Worm (Caenorhabditis elegans) whole organism, L4 larva: ENCODE measurements around the gene glb-27.

Experiments
- D1046.2 ChIP-seq: fragments of 200-800 bp; sonication (Bioruptor generic); IDR thresholded peaks from 2 replicates; pipeline ENCODE4 v1.3.6; 2022; ENCODE audit warnings: missing genetic modification characterization, missing compliant biosample characterization
- F10B5.3 ChIP-seq: sonication (generic microtip); optimal IDR thresholded peaks from 2 replicates; lab custom pipeline; 2016; ENCODE audit warnings: mild to moderate bottlenecking, missing genetic modification characterization, missing compliant biosample characterization
- F26F4.8 ChIP-seq: fragments of 200-800 bp; sonication (Bioruptor generic); conservative IDR thresholded peaks from 2 replicates; pipeline ENCODE4 v1.3.6; 2022; ENCODE audit warnings: missing genetic modification characterization, missing compliant biosample characterization
- Y5F2A.4 ChIP-seq: fragments of 200-800 bp; sonication (Bioruptor generic); optimal IDR thresholded peaks from 2 replicates; lab custom pipeline; 2018; ENCODE audit warnings: mild to moderate bottlenecking, missing genetic modification characterization, missing compliant biosample characterization
- ZK337.2 ChIP-seq: fragments of 200-800 bp; sonication (Bioruptor generic); IDR thresholded peaks from 2 replicates; pipeline ENCODE4 v1.3.6; 2022; ENCODE audit warnings: missing genetic modification reagents, missing genetic modification characterization, missing compliant biosample characterization
- aha-1 ChIP-seq: fragments of 150-350 bp; peaks from one replicate; lab custom pipeline; 2014; ENCODE audit warnings: missing biosample characterization, missing genetic modification characterization
- aly-2 ChIP-seq: sonication (generic microtip); optimal IDR thresholded peaks from 2 replicates; lab custom pipeline; 2018; ENCODE audit warnings: missing biosample characterization, missing genetic modification characterization
- ceh-20 ChIP-seq: fragments of 200-800 bp; sonication (Bioruptor generic); IDR thresholded peaks from 2 replicates; pipeline ENCODE4 v1.3.6; 2022; ENCODE audit warnings: missing genetic modification reagents, missing genetic modification characterization, missing compliant biosample characterization
- ceh-32 ChIP-seq: sonication (generic microtip); optimal IDR thresholded peaks from 2 replicates; lab custom pipeline; 2016; ENCODE audit warnings: mild to moderate bottlenecking, missing genetic modification characterization, missing compliant biosample characterization; ENCODE audit not compliant: poor library complexity
- ceh-44 ChIP-seq: fragments of 200-800 bp; sonication (Bioruptor generic); IDR thresholded peaks from 2 replicates; pipeline ENCODE4 v1.3.6; 2022; ENCODE audit warnings: missing genetic modification reagents, missing genetic modification characterization, missing compliant biosample characterization
- cey-2 ChIP-seq: sonication (generic microtip); optimal IDR thresholded peaks from 3 replicates; lab custom pipeline; 2017; ENCODE audit warnings: missing genetic modification characterization, mild to moderate bottlenecking, missing compliant biosample characterization, antibody characterized with exemption, borderline replicate concordance; ENCODE audit not compliant: insufficient read depth
- dmd-6 ChIP-seq: fragments of 200-800 bp; sonication (Bioruptor generic); IDR thresholded peaks from 2 replicates; pipeline ENCODE4 v1.3.6; 2022; ENCODE audit warnings: missing genetic modification reagents, missing genetic modification characterization, missing compliant biosample characterization
- dmd-8 ChIP-seq: fragments of 200-800 bp; sonication (Bioruptor generic); IDR thresholded peaks from 2 replicates; pipeline ENCODE4 v1.3.6; 2022; ENCODE audit warnings: missing genetic modification characterization, missing compliant biosample characterization
- dpl-1 ChIP-seq: fragments of 150-350 bp; optimal IDR thresholded peaks from 2 replicates; lab custom pipeline; 2014; ENCODE audit warnings: missing biosample characterization, missing genetic modification reagents, missing genetic modification characterization
- dve-1 ChIP-seq: sonication (generic microtip); optimal IDR thresholded peaks from 2 replicates; lab custom pipeline; 2017; ENCODE audit warnings: antibody characterized with exemption, mild to moderate bottlenecking, missing genetic modification characterization, missing compliant biosample characterization; ENCODE audit not compliant: insufficient read depth
- hif-1 ChIP-seq, 2 experiments: sonication (generic microtip); optimal IDR thresholded peaks; 2 replicates each; lab custom pipeline; 2016 to 2017; ENCODE audit warnings: missing compliant biosample characterization in 2 of 2, missing genetic modification characterization in 2 of 2, missing genetic modification reagents in 2 of 2, missing genotype in 2 of 2, mild to moderate bottlenecking in 1 of 2
- hlh-30 ChIP-seq: sonication (generic microtip); optimal IDR thresholded peaks from 2 replicates; lab custom pipeline; 2017; ENCODE audit warnings: antibody characterized with exemption, mild to moderate bottlenecking, missing genetic modification characterization, missing compliant biosample characterization; ENCODE audit not compliant: insufficient read depth
- jun-1 ChIP-seq: fragments of 150-350 bp; optimal IDR thresholded peaks from 2 replicates; lab custom pipeline; 2014; ENCODE audit warnings: missing biosample characterization, missing genetic modification reagents, missing genetic modification characterization
- lim-7 ChIP-seq: fragments of 200-800 bp; sonication (Bioruptor generic); IDR thresholded peaks from 2 replicates; pipeline ENCODE4 v1.3.6; 2022; ENCODE audit warnings: missing genetic modification characterization, missing compliant biosample characterization
- lin-13 ChIP-seq: fragments of 150-350 bp; optimal IDR thresholded peaks from 2 replicates; lab custom pipeline; 2014; ENCODE audit warnings: missing biosample characterization, missing genetic modification reagents, missing genetic modification characterization
- lin-15B ChIP-seq: fragments of 150-350 bp; sonication (generic microtip); optimal IDR thresholded peaks from 3 replicates; lab custom pipeline; 2014; ENCODE audit warnings: missing biosample characterization, missing genetic modification characterization
- lin-38 ChIP-seq: fragments of 200-800 bp; sonication (Bioruptor generic); IDR thresholded peaks from 2 replicates; pipeline ENCODE4 v1.3.6; 2022; ENCODE audit warnings: missing genetic modification reagents, missing genetic modification characterization, missing compliant biosample characterization
- lir-3 ChIP-seq: sonication (generic microtip); optimal IDR thresholded peaks from 2 replicates; lab custom pipeline; 2016; ENCODE audit warnings: mild to moderate bottlenecking, missing genetic modification characterization, missing compliant biosample characterization
- madf-9 ChIP-seq: fragments of 200-800 bp; sonication (Bioruptor generic); conservative IDR thresholded peaks from 2 replicates; pipeline ENCODE4 v1.3.6; 2022; ENCODE audit warnings: missing genetic modification reagents, missing genetic modification characterization, missing compliant biosample characterization
- mdl-1 ChIP-seq, 2 experiments: fragments of 150-350 bp in 1 of 2; sonication (generic microtip) in 1 of 2; optimal IDR thresholded peaks; 2 replicates each; lab custom pipeline; 2014 to 2017; ENCODE audit warnings: missing biosample characterization in 2 of 2, missing genetic modification characterization in 2 of 2
- mes-2 ChIP-seq: sonication (generic microtip); optimal IDR thresholded peaks from 2 replicates; lab custom pipeline; 2016; ENCODE audit warnings: missing genotype, mild to moderate bottlenecking, missing genetic modification characterization, missing compliant biosample characterization; ENCODE audit not compliant: poor library complexity, severe bottlenecking
- mxl-3 ChIP-seq: fragments of 200-800 bp; sonication (Bioruptor generic); optimal IDR thresholded peaks from 2 replicates; lab custom pipeline; 2018; ENCODE audit warnings: mild to moderate bottlenecking, missing genetic modification characterization, missing compliant biosample characterization
- nhr-102 ChIP-seq: sonication (generic microtip); optimal IDR thresholded peaks from 2 replicates; lab custom pipeline; 2016; ENCODE audit warnings: mild to moderate bottlenecking, missing genetic modification characterization, moderate library complexity, missing compliant biosample characterization
- nhr-11 ChIP-seq: fragments of 150-350 bp; optimal IDR thresholded peaks from 2 replicates; lab custom pipeline; 2014; ENCODE audit warnings: missing biosample characterization, missing genetic modification characterization
- nhr-25 ChIP-seq: sonication (generic microtip); optimal IDR thresholded peaks from 2 replicates; lab custom pipeline; 2017; ENCODE audit warnings: missing genetic modification characterization, mild to moderate bottlenecking, missing compliant biosample characterization, antibody characterized with exemption, moderate library complexity, borderline replicate concordance; ENCODE audit not compliant: insufficient read depth
- nhr-28 ChIP-seq: fragments of 150-350 bp; optimal IDR thresholded peaks from 2 replicates; lab custom pipeline; 2014; ENCODE audit warnings: missing biosample characterization, missing genetic modification characterization
- nhr-42 ChIP-seq: fragments of 200-800 bp; sonication (Bioruptor generic); IDR thresholded peaks from 2 replicates; pipeline ENCODE4 v1.3.6; 2022; ENCODE audit warnings: missing genetic modification characterization, missing compliant biosample characterization
- nhr-48 ChIP-seq: sonication (generic microtip); optimal IDR thresholded peaks from 2 replicates; lab custom pipeline; 2016; ENCODE audit warnings: mild to moderate bottlenecking, missing genetic modification characterization, missing compliant biosample characterization
- nhr-6 ChIP-seq: fragments of 150-350 bp; optimal IDR thresholded peaks from 2 replicates; lab custom pipeline; 2014; ENCODE audit warnings: missing biosample characterization, missing genetic modification characterization
- pha-4 ChIP-seq, 2 experiments: fragments of 150-350 bp in 1 of 2; fragments of 200-800 bp in 1 of 2; sonication (Bioruptor generic) in 1 of 2; IDR thresholded peaks in 1 of 2; optimal IDR thresholded peaks in 1 of 2; 2 replicates each; pipeline versions ENCODE4 v1.3.6 to Lab custom; 2014 to 2022; ENCODE audit warnings: missing genetic modification characterization in 2 of 2, missing genetic modification reagents in 2 of 2, missing biosample characterization in 1 of 2, missing compliant biosample characterization in 1 of 2
- pqm-1 ChIP-seq: sonication (generic microtip); optimal IDR thresholded peaks from 2 replicates; lab custom pipeline; 2017; ENCODE audit warnings: missing biosample characterization, missing genetic modification characterization
- rbr-2 ChIP-seq: sonication (generic microtip); optimal IDR thresholded peaks from 2 replicates; lab custom pipeline; 2016; ENCODE audit warnings: missing genotype, missing genetic modification characterization, missing compliant biosample characterization
- snpc-1.2 ChIP-seq: fragments of 200-800 bp; sonication (Bioruptor generic); IDR thresholded peaks from 2 replicates; pipeline ENCODE4 v1.3.6; 2022; ENCODE audit warnings: missing genetic modification reagents, missing genetic modification characterization, missing compliant biosample characterization
- spr-1 ChIP-seq: sonication (generic microtip); optimal IDR thresholded peaks from 2 replicates; lab custom pipeline; 2016; ENCODE audit warnings: mild to moderate bottlenecking, missing genetic modification characterization, missing compliant biosample characterization
- unc-62 ChIP-seq, 3 experiments: fragments of 150-350 bp in 1 of 3; sonication (generic microtip); optimal IDR thresholded peaks in 2 of 3; peaks in 1 of 3; 1 replicate in 1 of 3; 2 replicates in 2 of 3; lab custom pipeline; 2014 to 2017; ENCODE audit warnings: missing biosample characterization in 3 of 3, missing genetic modification characterization in 3 of 3, missing genetic modification reagents in 3 of 3, missing genotype in 1 of 3
- vab-7 ChIP-seq: fragments of 200-800 bp; sonication (Bioruptor generic); IDR thresholded peaks from 2 replicates; pipeline ENCODE4 v1.3.6; 2022; ENCODE audit warnings: missing genetic modification reagents, missing genetic modification characterization, missing compliant biosample characterization
- zag-1 ChIP-seq: fragments of 150-350 bp; optimal IDR thresholded peaks from 2 replicates; lab custom pipeline; 2014; ENCODE audit warnings: missing biosample characterization, missing genetic modification characterization
- zfp-3 ChIP-seq: fragments of 200-800 bp; sonication (Bioruptor generic); conservative IDR thresholded peaks from 2 replicates; pipeline ENCODE4 v1.3.6; 2022; ENCODE audit warnings: missing genetic modification reagents, missing genetic modification characterization, missing compliant biosample characterization
- zip-11 ChIP-seq: fragments of 200-800 bp; sonication (Bioruptor generic); IDR thresholded peaks from 2 replicates; pipeline ENCODE4 v1.3.6; 2022; ENCODE audit warnings: missing genetic modification characterization, missing compliant biosample characterization

The glb-27 gene

DNA sequence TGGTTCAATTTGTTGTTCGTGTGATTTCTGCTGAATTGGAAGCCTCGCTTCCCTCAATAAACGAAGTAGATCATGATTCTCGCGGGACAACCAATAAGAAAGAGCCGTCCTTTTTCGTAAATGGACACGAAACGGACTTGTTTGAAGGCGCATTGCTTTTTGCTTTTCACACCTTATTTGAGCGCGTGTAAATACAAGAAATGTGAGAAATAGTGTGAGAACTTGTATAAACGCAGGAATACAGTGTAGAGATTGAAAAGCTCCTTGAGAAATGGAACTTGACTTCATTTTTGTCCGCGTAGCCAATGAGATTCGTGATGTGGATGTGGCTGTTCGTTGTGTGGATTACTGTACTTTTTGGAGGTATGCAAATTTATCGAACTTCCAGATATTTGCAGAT lies 35.4 kb downstream of the glb-27 start, which contains the start of gene cht-2:
Gene cht-2, plus strand, starts transcription at position 301 of the 400 bp plus-strand sequence.
- TF ChIP-seq ceh-44 (GFP tag; lab: Robert Waterston, UW) (no peak), mes-2 (tag; lab: Kevin White, UChicago) (no peak), spr-1 (no peak), dve-1 (no peak), Y5F2A.4 (no peak), jun-1 (no peak), zip-11 (GFP tag; lab: Robert Waterston, UW) (no peak), nhr-48 (tag; lab: Kevin White, UChicago) (no peak), ZK337.2 (GFP tag; lab: Robert Waterston, UW) (no peak), hlh-30 (tag; lab: Kevin White, UChicago) (no peak), rbr-2 (tag; lab: Kevin White, UChicago) (no peak), madf-9 (GFP tag; lab: Robert Waterston, UW) (no peak), lin-15B (tag; lab: Kevin White, UChicago) (no peak), nhr-42 (GFP tag; lab: Robert Waterston, UW) (no peak), lim-7 (no peak), zag-1 (tag; lab: Kevin White, UChicago) (no peak), F26F4.8 (GFP tag; lab: Robert Waterston, UW) (no peak), dmd-8 (no peak)

ce11 chrII:8518210-8518609 lies 37.9 kb downstream of the glb-27 start, which contains the start of gene T13H5.8:
TSS of gene T13H5.8 (plus strand) at chrII:8518510.
- TF ChIP-seq D1046.2 (GFP tag; lab: Robert Waterston, UW) (no peak), lin-38 (GFP tag; lab: Robert Waterston, UW) (peak; percentile 41; the same call in 1 of the 2 replicates)

- TF ChIP-seq nhr-42 (GFP tag; lab: Robert Waterston, UW): no peak
- no peak for TF ChIP-seq snpc-1.2 (GFP tag; lab: Robert Waterston, UW)
- no peak for TF ChIP-seq cey-2 (tag; lab: Kevin White, UChicago)
- no peak for TF ChIP-seq lir-3 (tag; lab: Kevin White, UChicago)
- no peak for TF ChIP-seq nhr-25
- peak; percentile 80 for TF ChIP-seq aha-1 (tag; lab: Kevin White, UChicago)
- TF ChIP-seq hif-1 (tag; optimal IDR thresholded peaks at IDR 0.05; lab: Kevin White, UChicago): peak in 1 of 2 experiments; percentile 79
- TF ChIP-seq mes-2 (tag; lab: Kevin White, UChicago): peak; percentile 97
- peak; percentile 59 for TF ChIP-seq nhr-102 (tag; lab: Kevin White, UChicago)
- TF ChIP-seq ceh-32: no peak
- no peak for TF ChIP-seq zfp-3 (GFP tag; lab: Robert Waterston, UW)
- no peak for TF ChIP-seq nhr-11 (tag; lab: Kevin White, UChicago)
- peak; percentile 54 for TF ChIP-seq nhr-28
- peak; percentile 18 for TF ChIP-seq lin-13 (GFP tag; lab: Kevin White, UChicago)
- TF ChIP-seq dmd-6: peak; percentile 31; the same call in 1 of the 2 replicates
- TF ChIP-seq vab-7 (GFP tag; lab: Robert Waterston, UW): no peak
- peak; percentile 99 for TF ChIP-seq lin-38 (GFP tag; lab: Robert Waterston, UW)
- peak; percentile 49 for TF ChIP-seq rbr-2 (tag; lab: Kevin White, UChicago)
- TF ChIP-seq mdl-1 (tag; optimal IDR thresholded peaks at IDR 0.05; lab: Kevin White, UChicago): peak in 1 of 2 experiments; percentile 18
- peak; percentile 7 for TF ChIP-seq mxl-3 (GFP tag; lab: Kevin White, UChicago)
- 0 out of 2 replicates have a peak, but pooled peaks have one; percentile 57 for TF ChIP-seq ceh-44 (GFP tag; lab: Robert Waterston, UW)
- TF ChIP-seq dpl-1 (GFP tag; lab: Kevin White, UChicago): peak; percentile 70
- TF ChIP-seq nhr-6 (tag; lab: Kevin White, UChicago): peak; percentile 45
- TF ChIP-seq lin-15B (tag; lab: Kevin White, UChicago): peak; percentile 24
- no peak for TF ChIP-seq nhr-48 (tag; lab: Kevin White, UChicago)
- peak in 1 of 2 experiments; percentile 96 for TF ChIP-seq unc-62 (GFP tag; optimal IDR thresholded peaks at IDR 0.05 in 1 of 2; lab: Kevin White, UChicago)
- TF ChIP-seq unc-62 (tag; optimal IDR thresholded peaks at IDR 0.05; lab: Kevin White, UChicago): no peak
- TF ChIP-seq aly-2: no peak
- TF ChIP-seq spr-1: no peak
- no peak for TF ChIP-seq ceh-20
- TF ChIP-seq pqm-1 (tag; lab: Kevin White, UChicago): peak; percentile 0
- no peak for TF ChIP-seq F10B5.3 (tag; lab: Kevin White, UChicago)
- peak; percentile 16; the same call in 1 of the 2 replicates for TF ChIP-seq pha-4 (GFP tag; IDR thresholded peaks at IDR 0.05; lab: Robert Waterston, UW)
- TF ChIP-seq pha-4 (tag; optimal IDR thresholded peaks at IDR 0.05; lab: Kevin White, UChicago): no peak
- TF ChIP-seq ZK337.2 (GFP tag; lab: Robert Waterston, UW): peak; percentile 70; the same call in 1 of the 2 replicates
These were observed 39.3 kb downstream of the glb-27 start, which contains the start of gene rnh-2 for ce11 chrII:8516783-8517182. TSS of gene rnh-2 (plus strand) at chrII:8517150.
